Fruit fly (Drosophila melanogaster) Kc167 (cell line): ENCODE measurements around the gene bumpel.

ENCODE experiments used
- Myc ChIP-seq: fragments of >200 bp; optimal IDR thresholded peaks from 2 replicates; lab custom pipeline; 2017; ENCODE audit warnings: missing external identifiers
- Sin3A ChIP-seq: fragments of >200 bp; optimal IDR thresholded peaks from 2 replicates; lab custom pipeline; 2018; ENCODE audit warnings: missing external identifiers
- h ChIP-seq: fragments of >200 bp; optimal IDR thresholded peaks from 3 replicates; lab custom pipeline; 2018; ENCODE audit warnings: missing external identifiers
- insv ChIP-seq: fragments of >200 bp; optimal IDR thresholded peaks from 3 replicates; lab custom pipeline; 2018; ENCODE audit warnings: missing external identifiers
- psq ChIP-seq: fragments of >200 bp; optimal IDR thresholded peaks from 2 replicates; lab custom pipeline; 2017; ENCODE audit warnings: missing external identifiers
- ttk ChIP-seq: sonication (Bioruptor generic); optimal IDR thresholded peaks from 2 replicates; lab custom pipeline; 2017; ENCODE audit warnings: missing external identifiers

The bumpel gene

dm6 chr3R:11418568-11418967 is at the start of gene bumpel, which contains the start of gene CG45676:
bumpel (minus strand) TSS chr3R:11418668.
CG45676 (plus strand) TSS chr3R:11418885.
- no peak for TF ChIP-seq ttk (lab: Kevin White, UChicago)
- TF ChIP-seq Sin3A = no peak
- TF ChIP-seq insv = no peak
- no peak for TF ChIP-seq Myc (lab: Kevin White, UChicago)
- TF ChIP-seq h (lab: Kevin White, UChicago) = no peak
- no peak for TF ChIP-seq psq (lab: Kevin White, UChicago)

DNA sequence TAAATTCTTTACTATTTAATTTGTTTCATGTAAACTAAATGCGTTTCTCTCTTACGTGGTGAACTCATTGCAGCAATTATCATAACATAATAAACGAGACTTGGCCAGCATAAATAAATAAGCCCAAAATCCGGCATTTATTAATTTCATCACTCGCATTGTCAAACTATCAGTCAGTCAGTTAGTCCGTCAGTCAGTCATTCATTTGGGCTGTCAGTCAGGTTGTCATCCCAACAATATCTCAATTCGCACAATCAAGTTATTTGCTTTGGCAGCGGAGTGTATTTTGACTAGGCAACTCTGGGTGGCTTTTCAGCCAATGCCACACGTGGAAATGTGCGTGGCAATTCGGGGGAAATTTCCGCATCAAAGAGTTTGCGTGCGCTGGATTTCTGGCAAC is 49.3 kb upstream of the bumpel start:
- no peak for TF ChIP-seq psq (lab: Kevin White, UChicago)
- no peak for TF ChIP-seq insv
- TF ChIP-seq h (lab: Kevin White, UChicago) = no peak
- TF ChIP-seq Sin3A = no peak
- no peak for TF ChIP-seq ttk (lab: Kevin White, UChicago)
- TF ChIP-seq Myc (lab: Kevin White, UChicago) = no peak

dm6 chr3R:11460502-11461358 is 42.3 kb upstream of the bumpel start, which contains the start of gene PGRP-LB:
PGRP-LB (minus strand) TSS chr3R:11460552.
- no peak for TF ChIP-seq insv

dm6 chr3R:11458851-11459175 is 40.3 kb upstream of the bumpel start:
- no peak for TF ChIP-seq Sin3A
- TF ChIP-seq h (lab: Kevin White, UChicago) = no peak
- TF ChIP-seq ttk (lab: Kevin White, UChicago) = no peak
- TF ChIP-seq psq (lab: Kevin White, UChicago) = no peak

dm6 chr3R:11458022-11458850 is 39.8 kb upstream of the bumpel start:
- TF ChIP-seq h (lab: Kevin White, UChicago) (no peak), Myc (lab: Kevin White, UChicago) (no peak), ttk (lab: Kevin White, UChicago) (no peak), insv (no peak), psq (lab: Kevin White, UChicago) (no peak), Sin3A (no peak)

DNA sequence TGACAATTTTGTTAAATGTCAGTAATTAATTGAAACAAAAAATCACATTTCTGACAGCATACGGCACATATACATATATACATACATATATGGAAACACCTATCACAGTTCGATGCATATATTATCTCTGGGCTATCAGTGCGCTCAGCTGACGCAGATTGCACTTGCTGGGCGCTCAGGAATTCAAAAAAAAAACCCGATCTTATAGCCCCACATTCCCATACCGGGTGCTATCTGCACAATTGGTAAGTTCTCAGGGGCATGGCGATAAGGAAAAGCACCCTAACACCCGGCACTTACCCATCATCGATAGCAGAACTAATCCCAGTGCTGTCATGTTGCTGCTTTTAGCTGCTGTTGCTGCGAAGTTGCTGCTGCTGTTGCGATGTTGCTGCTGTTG is 38.8 kb upstream of the bumpel start:
- TF ChIP-seq h (lab: Kevin White, UChicago) (no peak), Sin3A (no peak), Myc (lab: Kevin White, UChicago) (no peak), psq (lab: Kevin White, UChicago) (no peak), ttk (lab: Kevin White, UChicago) (no peak), insv (no peak)

DNA sequence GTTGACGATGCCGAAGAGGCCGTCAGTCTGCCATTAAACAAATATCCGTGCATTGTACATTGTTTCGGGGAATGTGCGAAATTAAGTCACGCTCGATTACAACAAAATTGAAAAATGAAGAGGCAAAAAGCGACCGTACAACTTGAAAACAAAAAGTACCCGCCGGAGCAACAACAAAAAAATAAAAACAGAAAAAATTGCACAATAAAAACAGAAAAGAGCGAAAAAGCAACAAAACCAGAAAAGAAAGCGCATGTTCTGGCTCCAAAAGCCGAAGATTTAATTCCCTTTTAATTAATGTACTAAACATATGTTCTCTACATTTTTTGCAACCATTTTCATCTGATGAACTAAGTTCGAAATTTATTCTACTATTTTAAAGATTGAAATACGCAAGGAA is 38.1 kb upstream of the bumpel start:
- TF ChIP-seq Sin3A (no peak), h (lab: Kevin White, UChicago) (no peak)

dm6 chr3R:11454210-11454904 is 35.9 kb upstream of the bumpel start:
- TF ChIP-seq Myc (lab: Kevin White, UChicago) (no peak), h (lab: Kevin White, UChicago) (no peak), psq (lab: Kevin White, UChicago) (no peak), ttk (lab: Kevin White, UChicago) (no peak), Sin3A (no peak), insv (no peak)

- TF ChIP-seq ttk (lab: Kevin White, UChicago) (no peak), psq (lab: Kevin White, UChicago) (no peak), insv (no peak), h (lab: Kevin White, UChicago) (no peak), Sin3A (no peak), Myc (lab: Kevin White, UChicago) (no peak)
These were observed 33.6 kb upstream of the bumpel start for dm6 chr3R:11452041-11452440.

dm6 chr3R:11451207-11451841 is 32.9 kb upstream of the bumpel start, which contains the start of gene sals:
sals (minus strand) TSS chr3R:11451791.
- TF ChIP-seq ttk (lab: Kevin White, UChicago) (no peak), psq (lab: Kevin White, UChicago) (no peak), Myc (lab: Kevin White, UChicago) (no peak), Sin3A (no peak), insv (no peak), h (lab: Kevin White, UChicago) (no peak)

- TF ChIP-seq insv = no peak
These were observed 31.2 kb upstream of the bumpel start for dm6 chr3R:11449688-11450087.

- TF ChIP-seq Sin3A (no peak), insv (no peak), Myc (lab: Kevin White, UChicago) (no peak), psq (lab: Kevin White, UChicago) (no peak), ttk (lab: Kevin White, UChicago) (no peak), h (lab: Kevin White, UChicago) (no peak)
These were observed 22.6 kb upstream of the bumpel start for dm6 chr3R:11441038-11441437.
